Worm (Caenorhabditis elegans): ENCODE results near the gene C01B10.7.

C01B10.7 gene

DNA sequence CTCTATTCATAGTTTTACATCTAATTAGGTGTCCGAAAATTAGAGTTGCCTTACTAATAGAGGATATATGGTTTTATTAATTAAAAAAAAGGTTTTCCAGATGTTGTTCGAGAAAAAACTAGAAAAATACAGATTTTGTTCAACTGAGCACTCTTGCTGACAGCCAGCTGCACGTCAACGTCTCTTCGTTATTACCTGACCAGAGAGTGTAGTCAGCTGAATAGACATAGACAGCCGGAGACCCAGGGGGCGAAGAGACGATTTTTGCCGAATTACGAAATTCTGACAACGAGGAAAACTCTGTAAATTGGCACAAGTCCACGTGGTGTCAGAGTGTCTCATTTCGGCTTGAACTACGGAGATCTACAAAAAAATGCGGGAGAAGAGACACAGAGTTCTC is 19.7 kb upstream of the C01B10.7 start:
- no peak for TF ChIP-seq unc-62 (GFP tag; optimal IDR thresholded peaks at IDR 0.05)

ce11 chrIV:6621252-6621651 is 17.1 kb upstream of the C01B10.7 start, which contains the start of gene C01B10.3:
Gene C01B10.3 (minus strand): TSS chrIV:6621352.
- no peak for TF ChIP-seq unc-62 (GFP tag; optimal IDR thresholded peaks at IDR 0.05)

- TF ChIP-seq unc-62 (GFP tag; optimal IDR thresholded peaks at IDR 0.05) = no peak
Observed at ce11 chrIV:6622142-6622541, 16.2 kb upstream of the C01B10.7 start.

DNA sequence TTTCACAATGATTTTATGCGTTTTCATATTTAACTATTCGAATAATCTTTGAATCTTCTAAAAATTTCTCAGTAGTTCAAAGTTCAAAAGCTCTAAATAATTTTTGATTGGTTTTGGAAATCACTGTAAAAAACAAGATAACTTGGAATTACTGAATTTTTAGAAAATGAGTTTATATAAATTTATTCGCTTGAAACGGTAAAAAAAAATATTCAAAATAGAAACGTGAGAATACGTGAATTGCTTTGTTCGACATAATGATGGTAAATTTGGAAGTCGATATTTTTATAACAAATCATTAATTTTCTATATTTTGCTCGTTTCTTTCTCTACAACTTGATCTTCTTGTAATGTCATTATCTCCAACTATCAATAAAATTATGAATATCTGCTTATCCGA is 15.0 kb upstream of the C01B10.7 start, which contains the start of gene C01B10.44:
Gene C01B10.44 (plus strand): TSS at position 301 of the 400 bp plus-strand sequence.
- TF ChIP-seq unc-62 (GFP tag; optimal IDR thresholded peaks at IDR 0.05) = no peak

DNA sequence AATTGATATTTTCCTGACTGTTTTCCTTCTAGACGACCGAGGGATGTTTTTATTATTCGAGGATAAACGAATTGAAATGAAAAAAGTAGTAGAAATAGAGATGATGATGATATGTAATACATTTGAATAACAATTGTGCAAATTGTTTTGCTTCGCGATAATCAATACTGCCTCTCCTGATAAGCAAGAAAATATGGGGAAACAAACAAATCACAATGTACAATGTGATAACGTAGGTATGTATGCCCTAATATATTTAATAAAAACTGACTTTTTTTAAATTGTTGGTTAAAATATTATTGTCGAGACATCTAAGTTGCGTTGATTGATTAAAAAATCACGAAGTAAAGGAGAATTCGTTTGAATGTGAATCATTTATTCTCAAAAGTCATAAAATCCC is 10.6 kb upstream of the C01B10.7 start, which contains the start of gene cest-5.2:
Gene cest-5.2 (minus strand): TSS at position 128 of the 400 bp plus-strand sequence.
- TF ChIP-seq unc-62 (GFP tag; optimal IDR thresholded peaks at IDR 0.05) = no peak

ce11 chrIV:6631704-6632272 is 6.6 kb upstream of the C01B10.7 start, which contains the start of the genes cest-5.1 and C01B10.9:
Gene cest-5.1 (minus strand): TSS chrIV:6631754.
Gene C01B10.9 (plus strand): TSS chrIV:6632222.
- TF ChIP-seq unc-62 (GFP tag; optimal IDR thresholded peaks at IDR 0.05) = no peak

- no peak for TF ChIP-seq unc-62 (GFP tag; optimal IDR thresholded peaks at IDR 0.05)
Observed at ce11 chrIV:6634789-6635188, 3.6 kb upstream of the C01B10.7 start, which contains the start of gene metl-13. Gene metl-13 (plus strand): TSS chrIV:6635089.

DNA sequence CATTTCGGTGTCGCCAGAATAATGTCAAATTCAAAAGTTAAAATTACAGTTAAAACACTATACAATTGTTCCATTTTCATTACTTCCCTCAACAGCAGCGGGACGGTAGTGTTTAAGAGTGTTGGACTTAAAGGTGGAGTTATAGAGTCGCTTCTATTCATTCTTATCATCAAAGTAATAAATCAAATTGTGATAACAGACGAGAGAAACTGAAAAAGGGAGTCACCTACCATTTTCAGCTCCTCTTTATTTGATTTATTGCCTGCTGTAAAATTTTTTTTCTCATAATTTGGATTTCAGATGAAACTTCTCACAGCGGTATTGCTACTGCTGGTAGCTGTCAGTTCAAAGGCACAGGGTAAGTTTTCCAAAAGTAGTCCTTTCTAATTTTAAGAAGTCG is 1.5 kb downstream of the C01B10.7 start, which contains the start of gene C01B10.6:
Gene C01B10.6 (plus strand): TSS at position 301 of the 400 bp plus-strand sequence.
- no peak for TF ChIP-seq unc-62 (GFP tag; optimal IDR thresholded peaks at IDR 0.05)

- no peak for TF ChIP-seq unc-62 (GFP tag; optimal IDR thresholded peaks at IDR 0.05)
Observed at ce11 chrIV:6645867-6646655, 7.7 kb downstream of the C01B10.7 start, which contains the start of gene hil-7. Gene hil-7 (plus strand): TSS chrIV:6646312.

ce11 chrIV:6646905-6647304 is 8.5 kb downstream of the C01B10.7 start:
- no peak for TF ChIP-seq unc-62 (GFP tag; optimal IDR thresholded peaks at IDR 0.05)

ce11 chrIV:6648625-6649024 is 10.3 kb downstream of the C01B10.7 start:
- TF ChIP-seq unc-62 (GFP tag; optimal IDR thresholded peaks at IDR 0.05) = no peak

DNA sequence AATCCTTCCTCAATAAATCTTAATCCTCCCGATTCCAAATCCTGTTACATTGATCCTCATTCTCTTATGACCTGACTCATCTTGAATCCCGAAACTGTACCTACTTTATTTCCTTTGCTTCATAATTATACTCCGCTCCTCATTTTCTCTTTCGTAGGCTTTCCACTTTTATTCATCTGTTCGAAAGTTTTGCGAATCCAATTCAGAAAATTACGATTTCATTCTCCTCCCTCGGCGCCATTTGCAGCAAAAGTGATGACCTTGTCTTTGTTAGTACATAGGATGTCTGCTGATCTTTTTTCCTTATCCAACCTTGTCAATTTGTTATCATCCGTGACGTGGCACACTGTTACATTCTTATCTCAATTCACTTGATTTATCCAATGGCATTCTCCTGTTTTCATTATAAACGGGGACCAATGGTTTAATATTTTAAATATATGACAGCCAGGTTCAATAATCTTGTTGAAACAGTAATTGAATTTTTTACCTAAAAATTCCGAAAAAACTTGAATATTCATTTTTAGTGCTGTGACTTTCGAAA is 14.2 kb downstream of the C01B10.7 start:
- TF ChIP-seq unc-62 (GFP tag; optimal IDR thresholded peaks at IDR 0.05) = no peak

ce11 chrIV:6653663-6654201 is 15.4 kb downstream of the C01B10.7 start:
- no peak for TF ChIP-seq unc-62 (GFP tag; optimal IDR thresholded peaks at IDR 0.05)

DNA sequence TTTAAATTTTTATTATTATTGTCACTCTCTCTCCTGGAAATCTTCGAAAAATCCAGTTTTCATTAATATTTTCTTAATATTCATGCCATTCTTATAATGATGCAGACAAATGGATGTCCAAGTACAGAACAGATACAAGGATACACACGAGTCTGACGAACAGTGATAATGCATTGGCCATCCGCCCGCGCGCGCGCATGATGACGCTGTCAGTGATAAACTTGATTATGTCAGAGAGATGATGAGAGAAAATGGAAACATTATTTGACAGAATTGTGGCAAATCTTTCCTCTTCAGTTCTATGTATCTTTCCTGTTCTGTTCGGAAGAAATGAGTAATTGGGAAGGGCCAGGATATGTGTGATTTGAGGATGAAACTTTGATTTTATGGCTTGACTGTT is 17.4 kb downstream of the C01B10.7 start:
- no peak for TF ChIP-seq unc-62 (GFP tag; optimal IDR thresholded peaks at IDR 0.05)

ce11 chrIV:6657519-6658031 is 19.2 kb downstream of the C01B10.7 start, which contains the start of gene C01B10.11:
Gene C01B10.11 (plus strand): TSS chrIV:6657981.
- no peak for TF ChIP-seq unc-62 (GFP tag; optimal IDR thresholded peaks at IDR 0.05)

- TF ChIP-seq unc-62 (GFP tag; optimal IDR thresholded peaks at IDR 0.05) = no peak
Observed at ce11 chrIV:6664336-6664735, 26.0 kb downstream of the C01B10.7 start.
